Worm (Caenorhabditis elegans) whole organism, L2 larva: Measurements from ENCODE around the gene dpff-1.

Experiments used
- nhr-10 ChIP-seq: sonication (generic microtip); optimal IDR thresholded peaks from 2 replicates; lab custom pipeline; 2017; ENCODE audit warnings: missing biosample characterization, missing genetic modification characterization
- nhr-12 ChIP-seq: fragments of 150-350 bp; optimal IDR thresholded peaks from 2 replicates; lab custom pipeline; 2014; ENCODE audit warnings: missing biosample characterization, missing genetic modification characterization
- sma-9 ChIP-seq, 2 experiments: fragments of 150-350 bp in 1 of 2; sonication (generic microtip) in 1 of 2; optimal IDR thresholded peaks; 2 replicates each; lab custom pipeline; 2014 to 2016; ENCODE audit warnings: missing genetic modification characterization in 2 of 2, mild to moderate bottlenecking in 1 of 2, missing biosample characterization in 1 of 2, missing compliant biosample characterization in 1 of 2, missing genetic modification reagents in 1 of 2, moderate library complexity in 1 of 2

DNA sequence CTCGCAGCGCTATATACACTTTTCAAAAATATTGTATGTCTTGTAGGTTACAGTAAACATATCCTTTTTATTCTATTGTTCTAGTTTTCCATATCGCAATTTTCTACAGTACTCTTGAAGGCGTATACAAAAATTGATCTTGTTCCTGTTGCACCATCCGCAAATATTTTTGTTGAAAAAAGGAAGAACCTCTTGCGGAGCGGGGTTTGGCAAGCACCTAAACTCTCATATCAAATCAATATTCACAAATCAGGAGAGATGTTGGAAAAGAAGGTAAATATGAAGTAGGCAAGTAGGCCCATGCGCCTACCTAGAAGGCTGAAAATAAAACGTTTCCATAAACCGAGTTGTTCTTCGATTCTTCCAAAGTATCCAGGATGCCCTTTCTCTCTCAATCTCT is 22.1 kb downstream of the dpff-1 start, which contains the start of gene C28H8.5:
- no peak for TF ChIP-seq sma-9 (GFP tag; optimal IDR thresholded peaks at IDR 0.05; lab: Kevin White, UChicago)
- no peak for TF ChIP-seq sma-9 (tag; optimal IDR thresholded peaks at IDR 0.05; lab: Kevin White, UChicago)
- no peak for TF ChIP-seq nhr-12
- TF ChIP-seq nhr-10 = no peak
